Fruit fly (Drosophila melanogaster) whole organism, embryonic: ENCODE results near the gene dimm.

Source experiments
- Bdp1 ChIP-seq: fragments of 200-800 bp; sonication (Bioruptor generic); optimal IDR thresholded peaks from 3 replicates; lab custom pipeline; 2016; ENCODE audit warnings: missing biosample characterization, missing genetic modification characterization
- CG10462 ChIP-seq: fragments of 200-800 bp; sonication (Bioruptor generic); optimal IDR thresholded peaks from 2 replicates; lab custom pipeline; 2016; ENCODE audit warnings: missing biosample characterization, missing genetic modification characterization
- CG10543 ChIP-seq: fragments of 200-800 bp; sonication (Bioruptor generic); optimal IDR thresholded peaks from 3 replicates; lab custom pipeline; 2017; ENCODE audit warnings: missing biosample characterization, mild to moderate bottlenecking, missing genetic modification characterization, moderate library complexity
- CG11723 ChIP-seq: fragments of 200-800 bp; sonication (Bioruptor generic); optimal IDR thresholded peaks from 2 replicates; lab custom pipeline; 2017; ENCODE audit warnings: missing biosample characterization, mild to moderate bottlenecking, missing genetic modification characterization
- CG12236 ChIP-seq: fragments of 200-800 bp; sonication (Bioruptor generic); optimal IDR thresholded peaks from 2 replicates; lab custom pipeline; 2016; ENCODE audit warnings: missing biosample characterization, missing genetic modification characterization
- CG15073 ChIP-seq: fragments of 200-800 bp; sonication (Bioruptor generic); optimal IDR thresholded peaks from 2 replicates; lab custom pipeline; 2016; ENCODE audit warnings: missing biosample characterization, missing genetic modification characterization
- CG17186 ChIP-seq: fragments of 200-800 bp; sonication (Bioruptor generic); optimal IDR thresholded peaks from 3 replicates; lab custom pipeline; 2017; ENCODE audit warnings: missing biosample characterization, missing genetic modification reagents, missing genetic modification characterization
- CG17612 ChIP-seq: fragments of 200-800 bp; sonication (Bioruptor generic); IDR thresholded peaks from 2 replicates; pipeline ENCODE4 v1.3.6; 2022; ENCODE audit warnings: missing biosample characterization, missing genetic modification characterization
- CG4360 ChIP-seq: fragments of 200-800 bp; sonication (Bioruptor generic); IDR thresholded peaks from 2 replicates; pipeline ENCODE4 v1.3.6; 2022; ENCODE audit warnings: missing biosample characterization, missing genetic modification characterization
- CG6765 ChIP-seq: fragments of 200-800 bp; sonication (Bioruptor generic); optimal IDR thresholded peaks from 3 replicates; lab custom pipeline; 2017; ENCODE audit warnings: missing biosample characterization, mild to moderate bottlenecking, missing genetic modification characterization
- CG6791 ChIP-seq: fragments of 200-800 bp; sonication (Bioruptor generic); IDR thresholded peaks from 3 replicates; pipeline ENCODE4 v1.3.6; 2022; ENCODE audit warnings: missing biosample characterization, missing genetic modification characterization; ENCODE audit not compliant: partially characterized antibody
- CG7372 ChIP-seq: fragments of 200-800 bp; sonication (Bioruptor generic); IDR thresholded peaks from 2 replicates; pipeline ENCODE4 v1.3.6; 2022; ENCODE audit warnings: missing biosample characterization, missing genetic modification characterization
- CG7963 ChIP-seq: fragments of 200-800 bp; sonication (Bioruptor generic); IDR thresholded peaks from 3 replicates; pipeline ENCODE4 v1.3.6; 2022; ENCODE audit warnings: missing biosample characterization, missing genetic modification characterization; ENCODE audit not compliant: partially characterized antibody
- CG7987 ChIP-seq: fragments of 200-800 bp; sonication (Bioruptor generic); optimal IDR thresholded peaks from 2 replicates; lab custom pipeline; 2018; ENCODE audit warnings: missing biosample characterization, mild to moderate bottlenecking, missing genetic modification characterization, moderate library complexity
- CG8290 ChIP-seq, 3 experiments: fragments of 200-800 bp; sonication (Bioruptor generic); optimal IDR thresholded peaks; 2 replicates each; lab custom pipeline; 2016 to 2019; ENCODE audit warnings: missing biosample characterization in 3 of 3, missing genetic modification characterization in 3 of 3, mild to moderate bottlenecking in 2 of 3, moderate library complexity in 1 of 3
- CG9876 ChIP-seq: fragments of 200-800 bp; sonication (Bioruptor generic); optimal IDR thresholded peaks from 2 replicates; lab custom pipeline; 2016; ENCODE audit warnings: missing biosample characterization, missing genetic modification characterization
- CG9932 ChIP-seq: fragments of 200-800 bp; sonication (Bioruptor generic); IDR thresholded peaks from 2 replicates; pipeline ENCODE4 v1.3.6; 2022; ENCODE audit warnings: missing biosample characterization, missing genetic modification characterization
- Camta ChIP-seq: fragments of 200-800 bp; sonication (Bioruptor generic); optimal IDR thresholded peaks from 2 replicates; lab custom pipeline; 2016; ENCODE audit warnings: missing biosample characterization, missing genetic modification characterization
- Deaf1 ChIP-seq: fragments of 200-800 bp; optimal IDR thresholded peaks from 3 replicates; lab custom pipeline; 2019; ENCODE audit warnings: missing biosample characterization, mild to moderate bottlenecking, missing genetic modification characterization, moderate library complexity
- Doc3 ChIP-seq: fragments of 200-800 bp; sonication (Bioruptor generic); IDR thresholded peaks from 3 replicates; pipeline ENCODE4 v1.3.6; 2022; ENCODE audit warnings: missing biosample characterization, missing genetic modification characterization; ENCODE audit not compliant: partially characterized antibody
- E2f1 ChIP-seq: fragments of 200-800 bp; sonication (Bioruptor generic); IDR thresholded peaks from 2 replicates; pipeline ENCODE4 v1.3.6; 2022; ENCODE audit warnings: missing biosample characterization, missing genetic modification characterization
- HHEX ChIP-seq: fragments of 200-800 bp; sonication (Bioruptor generic); optimal IDR thresholded peaks from 3 replicates; lab custom pipeline; 2017; ENCODE audit warnings: missing biosample characterization, mild to moderate bottlenecking, missing genetic modification characterization, missing genetic modification reagents
- Hmx ChIP-seq: fragments of 200-800 bp; sonication (Bioruptor generic); optimal IDR thresholded peaks from 2 replicates; lab custom pipeline; 2016; ENCODE audit warnings: missing biosample characterization, missing genetic modification characterization
- Hsf ChIP-seq: fragments of 200-800 bp; sonication (Bioruptor generic); optimal IDR thresholded peaks from 3 replicates; lab custom pipeline; 2016; ENCODE audit warnings: missing biosample characterization, missing genetic modification characterization
- Med ChIP-seq: fragments of 200-800 bp; sonication (Bioruptor generic); peaks from one replicate; lab custom pipeline; 2016; ENCODE audit warnings: missing biosample characterization, missing genetic modification characterization, mild to moderate bottlenecking, inconsistent platforms, moderate library complexity
- NC2α ChIP-seq: fragments of 200-800 bp; sonication (Bioruptor generic); optimal IDR thresholded peaks from 2 replicates; lab custom pipeline; 2016; ENCODE audit warnings: missing biosample characterization, missing genetic modification characterization
- NC2β ChIP-seq: fragments of 200-800 bp; sonication (Bioruptor generic); optimal IDR thresholded peaks from 2 replicates; lab custom pipeline; 2016; ENCODE audit warnings: missing biosample characterization, missing genetic modification characterization
- Nf-YC ChIP-seq: fragments of 200-800 bp; optimal IDR thresholded peaks from 3 replicates; lab custom pipeline; 2019; ENCODE audit warnings: missing biosample characterization, mild to moderate bottlenecking, missing genetic modification characterization, moderate library complexity
- Side ChIP-seq: fragments of 200-800 bp; sonication (Bioruptor generic); optimal IDR thresholded peaks from 2 replicates; lab custom pipeline; 2016; ENCODE audit warnings: missing biosample characterization, missing genetic modification characterization
- Spps ChIP-seq: fragments of 200-800 bp; sonication (Bioruptor generic); optimal IDR thresholded peaks from 2 replicates; lab custom pipeline; 2018; ENCODE audit warnings: missing biosample characterization, mild to moderate bottlenecking, missing genetic modification characterization
- TFAM ChIP-seq: fragments of 200-800 bp; sonication (Bioruptor generic); optimal IDR thresholded peaks from 2 replicates; lab custom pipeline; 2017; ENCODE audit warnings: missing biosample characterization, missing genetic modification characterization, inconsistent platforms
- Trl ChIP-seq, 3 experiments: fragments of >200 bp in 2 of 3; fragments of 200-800 bp in 1 of 3; sonication (Bioruptor generic) in 1 of 3; optimal IDR thresholded peaks; 2 replicates in 1 of 3; 3 replicates in 2 of 3; lab custom pipeline; 2016 to 2017; ENCODE audit warnings: missing biosample characterization in 1 of 3, missing genetic modification characterization in 1 of 3
- YL-1 ChIP-seq: fragments of 200-800 bp; sonication (Bioruptor generic); optimal IDR thresholded peaks from 3 replicates; lab custom pipeline; 2017; ENCODE audit warnings: missing biosample characterization, mild to moderate bottlenecking, missing genetic modification characterization
- abd-A ChIP-seq: fragments of 200-800 bp; sonication (Bioruptor generic); optimal IDR thresholded peaks from 3 replicates; lab custom pipeline; 2019; ENCODE audit warnings: missing biosample characterization, mild to moderate bottlenecking, missing genetic modification characterization, moderate library complexity
- ara ChIP-seq: fragments of 200-800 bp; sonication (Bioruptor generic); IDR thresholded peaks from 2 replicates; pipeline ENCODE4 v1.3.6; 2022; ENCODE audit warnings: missing biosample characterization, missing genetic modification characterization
- chn ChIP-seq: fragments of 200-800 bp; sonication (Bioruptor generic); optimal IDR thresholded peaks from 2 replicates; lab custom pipeline; 2016; ENCODE audit warnings: missing biosample characterization, missing genetic modification characterization
- dmrt99B ChIP-seq: fragments of 200-800 bp; sonication (Bioruptor generic); optimal IDR thresholded peaks from 2 replicates; lab custom pipeline; 2018; ENCODE audit warnings: missing biosample characterization, mild to moderate bottlenecking, missing genetic modification characterization, moderate library complexity
- gro ChIP-seq: fragments of 200-800 bp; sonication (Bioruptor generic); optimal IDR thresholded peaks from 2 replicates; lab custom pipeline; 2016; ENCODE audit warnings: missing biosample characterization, missing genetic modification characterization
- her ChIP-seq: fragments of 200-800 bp; sonication (Bioruptor generic); optimal IDR thresholded peaks from 2 replicates; lab custom pipeline; 2016; ENCODE audit warnings: missing biosample characterization, missing genetic modification characterization
- jigr1 ChIP-seq: fragments of 200-800 bp; sonication (Bioruptor generic); IDR thresholded peaks from 3 replicates; pipeline ENCODE4 v1.3.6; 2022; ENCODE audit warnings: missing biosample characterization, missing genetic modification characterization
- kni ChIP-seq: fragments of 200-800 bp; sonication (Bioruptor generic); optimal IDR thresholded peaks from 3 replicates; lab custom pipeline; 2017; ENCODE audit warnings: mild to moderate bottlenecking, missing biosample characterization, missing genetic modification reagents, missing genetic modification characterization
- oc ChIP-seq: fragments of 200-800 bp; sonication (Bioruptor generic); optimal IDR thresholded peaks from 2 replicates; lab custom pipeline; 2018; ENCODE audit warnings: missing biosample characterization, mild to moderate bottlenecking, missing genetic modification characterization, moderate library complexity
- phol ChIP-seq: fragments of 200-800 bp; sonication (Bioruptor generic); optimal IDR thresholded peaks from 3 replicates; lab custom pipeline; 2018; ENCODE audit warnings: missing biosample characterization, mild to moderate bottlenecking, missing genetic modification characterization, moderate library complexity
- pnt ChIP-seq: fragments of 200-800 bp; sonication (Bioruptor generic); optimal IDR thresholded peaks from 3 replicates; lab custom pipeline; 2016; ENCODE audit warnings: missing biosample characterization, missing genetic modification characterization
- ranshi ChIP-seq: fragments of 200-800 bp; sonication (Bioruptor generic); IDR thresholded peaks from 2 replicates; pipeline ENCODE4 v1.3.6; 2022; ENCODE audit warnings: missing biosample characterization, missing genetic modification characterization
- tap ChIP-seq: fragments of 200-800 bp; optimal IDR thresholded peaks from 3 replicates; lab custom pipeline; 2019; ENCODE audit warnings: missing biosample characterization, mild to moderate bottlenecking, missing genetic modification characterization, moderate library complexity
- tx ChIP-seq: fragments of 200-800 bp; sonication (Bioruptor generic); optimal IDR thresholded peaks from 2 replicates; lab custom pipeline; 2016; ENCODE audit warnings: missing biosample characterization, missing genetic modification characterization
- vfl ChIP-seq: fragments of 200-800 bp; sonication (Bioruptor generic); optimal IDR thresholded peaks from 2 replicates; lab custom pipeline; 2016; ENCODE audit warnings: missing biosample characterization, missing genetic modification characterization

The dimm gene

DNA sequence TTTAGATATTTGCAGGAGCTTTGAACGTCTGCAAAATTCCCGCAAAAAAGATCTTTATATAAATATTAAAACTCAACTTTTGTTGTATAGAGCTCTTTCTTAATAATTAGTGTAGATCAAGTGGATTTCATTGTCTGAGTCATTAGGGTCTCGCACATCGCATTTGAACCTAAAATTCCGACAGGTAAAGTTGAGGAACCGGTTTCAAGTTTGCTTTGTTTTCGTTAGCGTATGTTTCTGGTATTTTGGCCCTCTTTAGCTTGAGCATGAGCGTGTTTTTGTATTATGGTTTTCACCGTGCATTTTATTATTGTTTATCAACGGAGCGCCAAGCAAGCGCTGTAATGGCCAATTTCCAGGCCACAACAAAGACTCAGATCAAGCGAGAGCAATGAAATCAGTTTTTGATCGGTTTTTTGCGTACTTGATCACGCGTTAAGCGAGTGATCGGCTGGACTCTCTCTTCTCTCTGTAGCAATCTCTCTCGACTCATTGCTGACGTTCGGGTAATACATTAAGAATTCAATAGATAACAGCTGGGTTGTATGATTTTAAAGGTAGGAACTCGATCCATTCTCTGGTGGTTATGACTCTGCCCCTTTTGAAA lies 18.6 kb upstream of the dimm start (continued):
- TF ChIP-seq CG8290 (GFP tag; optimal IDR thresholded peaks at IDR 0.05; lab: Kevin White, UChicago) (no peak), CG8290 (tag; optimal IDR thresholded peaks at IDR 0.05; lab: Kevin White, UChicago) (peak in 1 of 2 experiments; percentile 14), gro (GFP tag; lab: Kevin White, UChicago) (peak; percentile 6), Trl (optimal IDR thresholded peaks at IDR 0.05; lab: Kevin White, UChicago) (peak; percentile 35 to 76), Trl (GFP tag; optimal IDR thresholded peaks at IDR 0.05; lab: Kevin White, UChicago) (no peak), CG12236 (no peak), abd-A (tag; lab: Kevin White, UChicago) (peak; percentile 92), oc (peak; percentile 25), CG10543 (GFP tag; lab: Kevin White, UChicago) (peak; percentile 58), kni (GFP tag; lab: Kevin White, UChicago) (peak; percentile 77), E2f1 (GFP tag; lab: Robert Waterston, UW) (no peak), CG7987 (peak; percentile 98)
- TF ChIP-seq, all 482 proteins: peak for 19

DNA sequence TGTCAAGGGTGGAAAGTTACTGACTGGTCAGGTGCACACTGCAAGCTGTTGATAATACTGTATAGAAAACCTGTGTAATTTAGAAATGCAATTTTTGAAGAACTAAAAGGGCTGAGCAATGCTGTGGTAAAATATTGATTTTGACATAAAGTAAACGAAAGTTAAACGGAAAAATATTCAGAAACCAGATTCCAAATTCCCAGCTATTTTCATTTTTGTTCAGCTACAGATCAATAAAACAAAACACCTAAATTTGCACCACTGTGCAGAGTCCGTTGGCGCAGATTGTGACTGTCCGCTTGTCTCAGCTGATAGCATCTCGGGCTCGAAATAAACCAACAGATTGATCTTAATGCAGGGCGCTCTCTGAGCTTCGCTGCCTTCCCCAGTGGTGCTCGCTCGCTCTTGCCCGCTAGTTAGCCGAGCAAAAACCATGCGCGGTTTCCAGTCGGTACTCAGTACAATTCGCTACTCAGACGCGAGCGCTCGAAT lies 17.6 kb upstream of the dimm start, which contains the start of gene CG46314:
TSS of gene CG46314 (plus strand) at position 452 of the 492 bp plus-strand sequence.
- TF ChIP-seq her (GFP tag; lab: Kevin White, UChicago): no peak
- TF ChIP-seq jigr1 (GFP tag; lab: Robert Waterston, UW): no peak
- TF ChIP-seq ara (GFP tag; lab: Robert Waterston, UW): no peak
- peak; percentile 39 for TF ChIP-seq Deaf1 (tag; lab: Kevin White, UChicago)
- TF ChIP-seq Hmx (GFP tag; lab: Kevin White, UChicago): no peak
- no peak for TF ChIP-seq CG15073 (GFP tag; lab: Kevin White, UChicago)
- no peak for TF ChIP-seq Doc3 (GFP tag; lab: Robert Waterston, UW)
- TF ChIP-seq CG6791 (GFP tag; lab: Robert Waterston, UW): no peak
- TF ChIP-seq pnt: no peak
- TF ChIP-seq Side (GFP tag; lab: Kevin White, UChicago): no peak
- TF ChIP-seq Camta (GFP tag; lab: Kevin White, UChicago): no peak
- no peak for TF ChIP-seq Spps (tag; lab: Kevin White, UChicago)
- TF ChIP-seq CG8290 (GFP tag; optimal IDR thresholded peaks at IDR 0.05; lab: Kevin White, UChicago): no peak
- TF ChIP-seq CG8290 (tag; optimal IDR thresholded peaks at IDR 0.05; lab: Kevin White, UChicago): no peak
- no peak for TF ChIP-seq CG7372 (GFP tag; lab: Robert Waterston, UW)
- TF ChIP-seq CG10462 (GFP tag; lab: Kevin White, UChicago): no peak
- no peak for TF ChIP-seq NC2β (GFP tag; lab: Kevin White, UChicago)
- no peak for TF ChIP-seq CG17612 (GFP tag; lab: Robert Waterston, UW)
- no peak for TF ChIP-seq vfl (GFP tag; lab: Kevin White, UChicago)
- TF ChIP-seq ranshi: no peak; the same call in 1 of the 2 replicates
- TF ChIP-seq CG11723 (GFP tag; lab: Kevin White, UChicago): no peak
- no peak for TF ChIP-seq Hsf (GFP tag; lab: Kevin White, UChicago)
- no peak for TF ChIP-seq CG9876 (GFP tag; lab: Kevin White, UChicago)
- no peak for TF ChIP-seq tx (GFP tag; lab: Kevin White, UChicago)
- peak; percentile 51 for TF ChIP-seq CG6765 (GFP tag; lab: Kevin White, UChicago)
- TF ChIP-seq TFAM (GFP tag; lab: Kevin White, UChicago): no peak
- TF ChIP-seq YL-1 (GFP tag; lab: Kevin White, UChicago): no peak
- no peak for TF ChIP-seq phol (tag; lab: Kevin White, UChicago)
- no peak for TF ChIP-seq chn
- TF ChIP-seq CG17186 (GFP tag; lab: Kevin White, UChicago): no peak
- peak; percentile 77 for TF ChIP-seq Med
- TF ChIP-seq Bdp1: no peak
- no peak for TF ChIP-seq NC2α
- TF ChIP-seq CG4360 (GFP tag; lab: Robert Waterston, UW): no peak
- TF ChIP-seq tap (tag; lab: Kevin White, UChicago): no peak
- no peak for TF ChIP-seq CG9932 (GFP tag; lab: Robert Waterston, UW)
- TF ChIP-seq Nf-YC (tag; lab: Kevin White, UChicago): peak; percentile 7
- TF ChIP-seq HHEX (GFP tag; lab: Kevin White, UChicago): peak; percentile 6
- no peak for TF ChIP-seq CG7963 (GFP tag; lab: Robert Waterston, UW)
- TF ChIP-seq dmrt99B (tag; lab: Kevin White, UChicago): peak; percentile 56
